Fruit fly (Drosophila melanogaster) Kc167 (cell line): Measurements from ENCODE around the gene Shc.

ENCODE experiments used
- Sin3A ChIP-seq: fragments of >200 bp; optimal IDR thresholded peaks from 2 replicates; lab custom pipeline; 2018; ENCODE audit warnings: missing external identifiers
- psq ChIP-seq: fragments of >200 bp; optimal IDR thresholded peaks from 2 replicates; lab custom pipeline; 2017; ENCODE audit warnings: missing external identifiers

DNA sequence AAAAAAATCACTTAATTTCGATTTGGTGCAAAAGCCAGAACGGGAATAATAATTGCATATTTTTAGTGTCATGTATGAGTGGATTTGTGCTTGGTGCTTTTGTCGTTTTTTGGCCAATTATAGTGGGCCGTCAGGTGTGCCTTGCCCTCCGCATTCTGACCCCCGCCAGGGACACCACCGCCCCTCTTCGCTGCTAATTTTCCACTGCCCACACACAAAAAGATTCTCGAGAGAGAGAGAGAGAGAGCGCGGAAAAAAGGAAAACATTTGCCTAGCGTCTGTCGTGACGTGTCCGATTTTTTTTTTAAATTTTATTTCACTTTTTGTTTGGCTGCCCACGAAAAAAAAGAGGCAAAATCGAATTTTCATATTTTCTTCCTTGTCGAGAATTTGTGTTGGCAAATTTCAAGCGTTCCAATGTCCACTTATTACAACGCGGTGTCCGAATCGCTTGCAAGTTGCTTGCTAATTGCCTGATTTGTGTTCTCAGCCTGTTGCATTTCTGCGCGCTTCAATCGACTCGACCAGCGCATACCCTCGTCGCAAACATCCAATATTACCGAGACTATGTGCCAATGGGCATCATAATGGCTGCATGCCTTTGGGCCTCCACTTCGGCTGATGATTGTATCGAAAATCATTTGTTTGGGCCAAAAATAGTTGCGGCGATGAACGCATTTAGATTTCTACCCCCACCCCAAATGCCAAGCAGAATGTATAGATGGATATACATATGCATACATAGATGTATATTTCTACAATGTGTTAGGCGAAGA, 5.2 kb downstream of the Shc start:
- TF ChIP-seq psq (lab: Kevin White, UChicago) (no peak), Sin3A (lab: Kevin White, UChicago) (no peak)
